Worm (Caenorhabditis elegans) whole organism, late embryonic: ENCODE results near the gene pssy-1.

ENCODE experiments used
- Y22D7AL.16 ChIP-seq: sonication (generic microtip); optimal IDR thresholded peaks from 2 replicates; lab custom pipeline; 2016; ENCODE audit warnings: missing genetic modification characterization, missing compliant biosample characterization
- ceh-2 ChIP-seq: sonication (generic microtip); optimal IDR thresholded peaks from 2 replicates; lab custom pipeline; 2016; ENCODE audit warnings: missing genotype, missing genetic modification characterization, missing compliant biosample characterization
- ceh-45 ChIP-seq: fragments of 200-800 bp; sonication (Bioruptor generic); IDR thresholded peaks from 2 replicates; pipeline ENCODE4 v1.3.6; 2022; ENCODE audit warnings: missing genetic modification reagents, missing genetic modification characterization, missing compliant biosample characterization
- dve-1 ChIP-seq: sonication (generic microtip); optimal IDR thresholded peaks from 2 replicates; lab custom pipeline; 2017; ENCODE audit warnings: antibody characterized with exemption, mild to moderate bottlenecking, missing genetic modification characterization, missing compliant biosample characterization
- pha-4 ChIP-seq: fragments of 150-350 bp; optimal IDR thresholded peaks from 2 replicates; lab custom pipeline; 2018; ENCODE audit warnings: missing biosample characterization, missing genetic modification reagents, missing genetic modification characterization
- sox-4 ChIP-seq: sonication (generic microtip); optimal IDR thresholded peaks from 2 replicates; lab custom pipeline; 2017; ENCODE audit warnings: mild to moderate bottlenecking, missing genetic modification characterization, inconsistent platforms, missing compliant biosample characterization
- unc-55 ChIP-seq: sonication (generic microtip); optimal IDR thresholded peaks from 2 replicates; lab custom pipeline; 2017; ENCODE audit warnings: missing biosample characterization, missing genetic modification reagents, missing genetic modification characterization
- ztf-16 ChIP-seq: sonication (generic microtip); optimal IDR thresholded peaks from 2 replicates; lab custom pipeline; 2017; ENCODE audit warnings: missing genetic modification characterization, missing compliant biosample characterization

ce11 chrX:9927993-9928392 is 37.4 kb upstream of the pssy-1 start:
- no peak for TF ChIP-seq dve-1 (tag; lab: Kevin White, UChicago)
- no peak for TF ChIP-seq ztf-16 (tag; lab: Kevin White, UChicago)
- TF ChIP-seq pha-4 (tag; lab: Kevin White, UChicago), result no peak
- TF ChIP-seq ceh-2, result no peak
- no peak for TF ChIP-seq Y22D7AL.16
- no peak for TF ChIP-seq unc-55 (GFP tag; lab: Kevin White, UChicago)
- no peak for TF ChIP-seq sox-4 (tag; lab: Kevin White, UChicago)
- TF ChIP-seq ceh-45 (GFP tag; lab: Robert Waterston, UW), result no peak
